Worm (Caenorhabditis elegans) whole organism, young adult: ENCODE data around the gene K02A2.1.

Source experiments
- B0019.2 ChIP-seq: fragments of 200-800 bp; sonication (Bioruptor generic); conservative IDR thresholded peaks from 2 replicates; pipeline ENCODE4 v1.3.6; 2022; ENCODE audit warnings: missing genetic modification reagents, missing genetic modification characterization, missing compliant biosample characterization
- F33H1.4 ChIP-seq: fragments of 200-800 bp; sonication (Bioruptor generic); IDR thresholded peaks from 2 replicates; pipeline ENCODE4 v1.3.6; 2022; ENCODE audit warnings: missing genetic modification reagents, missing genetic modification characterization, missing compliant biosample characterization
- F57A8.1 ChIP-seq: fragments of 200-800 bp; sonication (Bioruptor generic); optimal IDR thresholded peaks from 2 replicates; lab custom pipeline; 2018; ENCODE audit warnings: mild to moderate bottlenecking, missing genetic modification characterization, moderate library complexity, missing compliant biosample characterization
- F57C9.4 ChIP-seq: sonication (generic microtip); optimal IDR thresholded peaks from 2 replicates; lab custom pipeline; 2017; ENCODE audit warnings: mild to moderate bottlenecking, missing genetic modification characterization, missing compliant biosample characterization
- K12H6.12 ChIP-seq: fragments of 200-800 bp; sonication (Bioruptor generic); optimal IDR thresholded peaks from 2 replicates; lab custom pipeline; 2018; ENCODE audit warnings: mild to moderate bottlenecking, missing genetic modification characterization, missing compliant biosample characterization
- Y53F4B.3 ChIP-seq: fragments of 200-800 bp; sonication (Bioruptor generic); IDR thresholded peaks from 2 replicates; pipeline ENCODE4 v1.3.6; 2022; ENCODE audit warnings: missing genetic modification reagents, missing genetic modification characterization, missing compliant biosample characterization
- Y67H2A.10 ChIP-seq: fragments of 200-800 bp; sonication (Bioruptor generic); conservative IDR thresholded peaks from 2 replicates; pipeline ENCODE4 v1.3.6; 2022; ENCODE audit warnings: missing genetic modification reagents, missing genetic modification characterization, missing compliant biosample characterization
- Y95B8A.8 ChIP-seq: fragments of 200-800 bp; sonication (Bioruptor generic); IDR thresholded peaks from 2 replicates; pipeline ENCODE4 v1.3.6; 2022; ENCODE audit warnings: missing genetic modification reagents, missing genetic modification characterization, missing compliant biosample characterization
- ama-1 ChIP-seq, 3 experiments: fragments of 150-350 bp in 1 of 3; sonication (generic microtip) in 2 of 3; optimal IDR thresholded peaks; 2 replicates each; lab custom pipeline; 2014 to 2018; ENCODE audit warnings: missing biosample characterization in 2 of 3, missing genetic modification characterization in 2 of 3, missing genetic modification reagents in 2 of 3
- attf-3 ChIP-seq: fragments of 200-800 bp; sonication (Bioruptor generic); conservative IDR thresholded peaks from 2 replicates; pipeline ENCODE4 v1.3.6; 2022; ENCODE audit warnings: missing genetic modification reagents, missing genetic modification characterization, missing compliant biosample characterization
- cebp-1 ChIP-seq, 2 experiments: fragments of 200-800 bp in 1 of 2; sonication (Bioruptor generic) in 1 of 2; sonication (generic microtip) in 1 of 2; IDR thresholded peaks in 1 of 2; optimal IDR thresholded peaks in 1 of 2; 2 replicates each; pipeline versions ENCODE4 v1.3.6 to Lab custom; 2017 to 2022; ENCODE audit warnings: missing compliant biosample characterization in 2 of 2, missing genetic modification characterization in 2 of 2, mild to moderate bottlenecking in 1 of 2, missing genetic modification reagents in 1 of 2, moderate library complexity in 1 of 2
- ceh-100 ChIP-seq: fragments of 200-800 bp; sonication (Bioruptor generic); IDR thresholded peaks from 2 replicates; pipeline ENCODE4 v1.3.6; 2022; ENCODE audit warnings: missing genetic modification reagents, missing genetic modification characterization, missing compliant biosample characterization
- ceh-79 ChIP-seq: sonication (generic microtip); optimal IDR thresholded peaks from 2 replicates; lab custom pipeline; 2017; ENCODE audit warnings: mild to moderate bottlenecking, missing genetic modification characterization, missing compliant biosample characterization
- chd-7 ChIP-seq: sonication (generic microtip); optimal IDR thresholded peaks from 2 replicates; lab custom pipeline; 2016; ENCODE audit warnings: mild to moderate bottlenecking, missing genetic modification characterization, moderate library complexity, missing compliant biosample characterization
- efl-1 ChIP-seq: fragments of 150-350 bp; optimal IDR thresholded peaks from 2 replicates; lab custom pipeline; 2014; ENCODE audit warnings: missing biosample characterization, missing genetic modification reagents, missing genetic modification characterization
- ets-4 ChIP-seq: fragments of 200-800 bp; sonication (Bioruptor generic); optimal IDR thresholded peaks from 2 replicates; lab custom pipeline; 2018; ENCODE audit warnings: mild to moderate bottlenecking, missing genetic modification characterization, missing compliant biosample characterization
- fkh-3 ChIP-seq: sonication (generic microtip); optimal IDR thresholded peaks from 2 replicates; lab custom pipeline; 2016; ENCODE audit warnings: mild to moderate bottlenecking, missing genetic modification characterization, missing compliant biosample characterization
- him-1 ChIP-seq: sonication (generic microtip); optimal IDR thresholded peaks from 2 replicates; lab custom pipeline; 2016; ENCODE audit warnings: missing genotype, missing genetic modification reagents, missing genetic modification characterization, missing compliant biosample characterization
- hlh-26 ChIP-seq: fragments of 200-800 bp; sonication (Bioruptor generic); conservative IDR thresholded peaks from 2 replicates; pipeline ENCODE4 v1.3.6; 2022; ENCODE audit warnings: missing genetic modification reagents, missing genetic modification characterization, missing compliant biosample characterization
- lin-35 ChIP-seq, 3 experiments: fragments of 150-350 bp in 2 of 3; sonication (generic microtip) in 1 of 3; optimal IDR thresholded peaks; 2 replicates each; lab custom pipeline; 2014 to 2018; ENCODE audit warnings: missing biosample characterization in 3 of 3, missing genetic modification characterization in 3 of 3, missing genetic modification reagents in 3 of 3
- lin-40 ChIP-seq: sonication (generic microtip); optimal IDR thresholded peaks from 2 replicates; lab custom pipeline; 2016; ENCODE audit warnings: missing genetic modification characterization, mild to moderate bottlenecking, missing compliant biosample characterization, missing genotype, missing genetic modification reagents
- madf-6 ChIP-seq: fragments of 200-800 bp; sonication (Bioruptor generic); IDR thresholded peaks from 2 replicates; pipeline ENCODE4 v1.3.6; 2022; ENCODE audit warnings: missing genetic modification reagents, missing genetic modification characterization, missing compliant biosample characterization
- mcd-1 ChIP-seq: fragments of 200-800 bp; sonication (Bioruptor generic); IDR thresholded peaks from 2 replicates; pipeline ENCODE4 v1.3.6; 2022; ENCODE audit warnings: missing genetic modification reagents, missing genetic modification characterization, missing compliant biosample characterization
- nfya-1 ChIP-seq: sonication (generic microtip); optimal IDR thresholded peaks from 2 replicates; lab custom pipeline; 2017; ENCODE audit warnings: antibody characterized with exemption, missing compliant biosample characterization, missing genetic modification characterization, borderline replicate concordance; ENCODE audit not compliant: insufficient read depth
- nhr-120 ChIP-seq: fragments of 200-800 bp; sonication (Bioruptor generic); IDR thresholded peaks from 2 replicates; pipeline ENCODE4 v1.3.6; 2022; ENCODE audit warnings: missing genetic modification characterization, missing compliant biosample characterization
- nhr-27 ChIP-seq: fragments of 200-800 bp; sonication (Bioruptor generic); optimal IDR thresholded peaks from 2 replicates; lab custom pipeline; 2018; ENCODE audit warnings: mild to moderate bottlenecking, missing genetic modification characterization, moderate library complexity, missing compliant biosample characterization
- nhr-90 ChIP-seq: sonication (generic microtip); optimal IDR thresholded peaks from 2 replicates; lab custom pipeline; 2016; ENCODE audit warnings: missing genotype, mild to moderate bottlenecking, missing genetic modification characterization, missing compliant biosample characterization
- pha-4 ChIP-seq: fragments of 150-350 bp; sonication (generic microtip); optimal IDR thresholded peaks from 2 replicates; lab custom pipeline; 2014; ENCODE audit warnings: missing biosample characterization, missing genetic modification reagents, missing genetic modification characterization
- rpc-1 ChIP-seq, 2 experiments: fragments of 150-350 bp in 1 of 2; sonication (generic microtip) in 1 of 2; optimal IDR thresholded peaks; 2 replicates each; lab custom pipeline; 2014 to 2018; ENCODE audit warnings: missing biosample characterization in 1 of 2, missing genetic modification characterization in 1 of 2, missing genetic modification reagents in 1 of 2, missing genotype in 1 of 2
- snpc-3.4 ChIP-seq: sonication (generic microtip); optimal IDR thresholded peaks from 2 replicates; lab custom pipeline; 2017; ENCODE audit warnings: missing genetic modification characterization, mild to moderate bottlenecking, missing compliant biosample characterization, antibody characterized with exemption, moderate library complexity, missing genotype, missing genetic modification reagents
- snpc-4 ChIP-seq, 5 experiments: fragments of 150-350 bp in 1 of 5; sonication (generic microtip) in 4 of 5; optimal IDR thresholded peaks; 2 replicates each; lab custom pipeline; 2014 to 2018; ENCODE audit warnings: missing genetic modification characterization in 5 of 5, missing biosample characterization in 3 of 5, antibody characterized with exemption in 2 of 5, mild to moderate bottlenecking in 2 of 5, missing compliant biosample characterization in 2 of 5, missing genotype in 2 of 5, moderate library complexity in 2 of 5, missing genetic modification reagents in 1 of 5
- somi-1 ChIP-seq: fragments of 200-800 bp; sonication (Bioruptor generic); optimal IDR thresholded peaks from 2 replicates; lab custom pipeline; 2018; ENCODE audit warnings: mild to moderate bottlenecking, missing genetic modification characterization, missing compliant biosample characterization
- ztf-22 ChIP-seq: fragments of 200-800 bp; sonication (Bioruptor generic); optimal IDR thresholded peaks from 2 replicates; lab custom pipeline; 2018; ENCODE audit warnings: mild to moderate bottlenecking, missing genetic modification characterization, moderate library complexity, missing compliant biosample characterization
- ztf-3 ChIP-seq: fragments of 200-800 bp; sonication (Bioruptor generic); optimal IDR thresholded peaks from 2 replicates; lab custom pipeline; 2018; ENCODE audit warnings: mild to moderate bottlenecking, missing genetic modification characterization, missing compliant biosample characterization

K02A2.1 gene

DNA sequence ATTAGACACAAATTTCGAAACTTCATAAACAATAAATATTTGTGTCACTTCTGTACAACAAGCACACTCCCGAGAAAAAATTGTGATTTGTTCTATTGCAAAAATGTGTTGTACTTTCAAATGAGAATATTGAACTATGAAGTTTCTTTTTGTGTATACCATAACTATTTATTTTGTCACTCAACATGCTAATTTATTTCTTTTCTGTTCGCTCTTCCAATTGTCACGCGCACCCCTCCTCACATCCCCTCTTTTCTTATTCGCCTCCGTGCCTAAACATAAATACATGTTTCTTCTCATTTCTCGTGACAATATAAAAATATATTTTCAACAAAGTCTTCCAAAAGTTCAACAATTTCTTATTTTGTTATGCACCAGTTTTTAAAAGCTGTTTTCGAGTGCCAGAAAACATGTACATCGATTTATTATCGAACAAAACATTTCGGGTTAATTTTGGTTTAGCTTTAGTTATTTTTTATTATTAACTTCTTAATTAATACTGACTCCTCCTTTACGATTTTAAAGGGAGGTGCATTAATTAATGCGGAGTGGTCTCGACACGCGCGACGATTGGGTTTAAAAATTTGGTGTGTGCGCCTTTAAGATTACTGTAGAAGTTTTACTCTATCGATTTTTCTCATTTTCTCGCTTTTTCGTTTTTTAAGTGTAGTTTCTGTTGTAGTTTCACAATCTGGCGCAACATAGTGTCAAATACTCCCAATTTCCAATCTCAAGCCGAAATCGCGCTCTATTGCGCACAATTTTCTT lies 41.0 kb upstream of the K02A2.1 start (continued):
- no peak for TF ChIP-seq nfya-1 (tag; lab: Kevin White, UChicago)
- TF ChIP-seq ama-1 (optimal IDR thresholded peaks at IDR 0.05; lab: Kevin White, UChicago), result peak; percentile 21
- TF ChIP-seq ama-1 (GFP tag; optimal IDR thresholded peaks at IDR 0.05; lab: Kevin White, UChicago), result no peak
- TF ChIP-seq snpc-3.4 (tag; lab: Kevin White, UChicago), result peak; percentile 42
- no peak for TF ChIP-seq chd-7 (tag; lab: Kevin White, UChicago)
- TF ChIP-seq efl-1 (GFP tag; lab: Kevin White, UChicago), result peak; percentile 25
- TF ChIP-seq, all 124 proteins: peak for 13

DNA sequence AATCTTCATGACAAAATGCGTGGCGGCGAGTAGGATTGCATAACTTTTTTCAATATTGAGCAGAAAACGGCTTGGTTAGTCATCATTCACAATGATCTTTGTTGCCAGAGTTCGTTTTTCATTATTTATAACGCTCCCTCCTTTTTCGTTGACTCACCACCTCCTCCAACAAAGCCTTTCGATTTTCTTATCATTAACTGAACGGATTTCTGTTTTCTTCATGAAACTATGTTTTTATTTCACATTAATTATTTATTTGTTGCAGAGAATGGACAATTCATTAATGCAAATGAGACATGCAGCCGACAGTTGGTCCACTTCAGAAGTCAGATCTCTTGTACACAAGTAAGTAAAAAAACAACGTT lies 40.4 kb upstream of the K02A2.1 start, which contains the start of gene bath-44:
TSS of gene bath-44 (plus strand) at position 266 of the 365 bp plus-strand sequence.
- TF ChIP-seq Y53F4B.3 (no peak), ets-4 (GFP tag; lab: Kevin White, UChicago) (no peak), pha-4 (tag; lab: Kevin White, UChicago) (no peak), K12H6.12 (no peak), hlh-26 (GFP tag; lab: Robert Waterston, UW) (no peak), ztf-22 (GFP tag; lab: Kevin White, UChicago) (no peak), mcd-1 (GFP tag; lab: Robert Waterston, UW) (no peak), somi-1 (GFP tag; lab: Kevin White, UChicago) (no peak), nhr-27 (tag; lab: Kevin White, UChicago) (no peak), fkh-3 (tag; lab: Kevin White, UChicago) (no peak)

ce11 chrII:7396081-7396480 lies 39.0 kb upstream of the K02A2.1 start:
- no peak for TF ChIP-seq fkh-3 (tag; lab: Kevin White, UChicago)
- no peak for TF ChIP-seq ztf-3 (GFP tag; lab: Kevin White, UChicago)
- no peak for TF ChIP-seq lin-35 (GFP tag; optimal IDR thresholded peaks at IDR 0.05; lab: Kevin White, UChicago)
- TF ChIP-seq attf-3 (GFP tag; lab: Robert Waterston, UW), result no peak
- TF ChIP-seq Y53F4B.3, result no peak

ce11 chrII:7397273-7397840 lies 37.7 kb upstream of the K02A2.1 start:
- TF ChIP-seq F33H1.4 (GFP tag; lab: Robert Waterston, UW) (no peak), cebp-1 (GFP tag; IDR thresholded peaks at IDR 0.05; lab: Robert Waterston, UW) (no peak), cebp-1 (tag; optimal IDR thresholded peaks at IDR 0.05; lab: Kevin White, UChicago) (peak; percentile 29), Y95B8A.8 (GFP tag; lab: Robert Waterston, UW) (no peak), ceh-100 (GFP tag; lab: Robert Waterston, UW) (no peak), B0019.2 (GFP tag; lab: Robert Waterston, UW) (no peak), lin-40 (tag; lab: Kevin White, UChicago) (no peak), F57A8.1 (GFP tag; lab: Kevin White, UChicago) (no peak), Y67H2A.10 (GFP tag; lab: Robert Waterston, UW) (no peak), ceh-79 (tag; lab: Kevin White, UChicago) (no peak), him-1 (tag; lab: Kevin White, UChicago) (no peak), madf-6 (GFP tag; lab: Robert Waterston, UW) (0 out of 2 replicates have a peak, but pooled peaks have one; percentile 17), ama-1 (optimal IDR thresholded peaks at IDR 0.05; lab: Kevin White, UChicago) (no peak), ama-1 (GFP tag; optimal IDR thresholded peaks at IDR 0.05; lab: Kevin White, UChicago) (peak in 1 of 2 experiments; percentile 13), nhr-120 (GFP tag; lab: Robert Waterston, UW) (no peak), efl-1 (GFP tag; lab: Kevin White, UChicago) (peak; percentile 8), rpc-1 (optimal IDR thresholded peaks at IDR 0.05; lab: Kevin White, UChicago) (no peak), rpc-1 (tag; optimal IDR thresholded peaks at IDR 0.05; lab: Kevin White, UChicago) (no peak), F57C9.4 (tag; lab: Kevin White, UChicago) (no peak), snpc-4 (GFP tag; optimal IDR thresholded peaks at IDR 0.05; lab: Kevin White, UChicago) (no peak), snpc-4 (tag; optimal IDR thresholded peaks at IDR 0.05; lab: Kevin White, UChicago) (peak in 2 of 4 experiments; percentile 8 to 18), nhr-90 (tag; lab: Kevin White, UChicago) (no peak)
